Fruit fly (Drosophila melanogaster) whole organism, wandering third instar larva: Measurements from ENCODE around the gene oxt.

ENCODE experiments used
- Abd-B ChIP-seq: fragments of >200 bp; optimal IDR thresholded peaks from 2 replicates; lab custom pipeline; 2017; ENCODE audit warnings: missing biosample characterization, missing genetic modification characterization
- CG32264 ChIP-seq: fragments of 200-800 bp; sonication (Bioruptor generic); optimal IDR thresholded peaks from 2 replicates; lab custom pipeline; 2016; ENCODE audit warnings: missing biosample characterization, missing genetic modification characterization
- CG9705 ChIP-seq: fragments of 200-800 bp; sonication (Bioruptor generic); optimal IDR thresholded peaks from 2 replicates; lab custom pipeline; 2018; ENCODE audit warnings: missing biosample characterization, mild to moderate bottlenecking, missing genetic modification characterization
- CrebA ChIP-seq: fragments of 200-800 bp; sonication (Bioruptor generic); optimal IDR thresholded peaks from 2 replicates; lab custom pipeline; 2016; ENCODE audit warnings: missing biosample characterization, mild to moderate bottlenecking, missing genetic modification characterization, borderline replicate concordance
- Dfd ChIP-seq: fragments of >200 bp; optimal IDR thresholded peaks from 2 replicates; lab custom pipeline; 2017; ENCODE audit warnings: missing biosample characterization, missing genetic modification characterization
- Dif ChIP-seq: fragments of 200-275, 200-300 bp; sonication (Bioruptor generic); optimal IDR thresholded peaks from 2 replicates; lab custom pipeline; 2018; ENCODE audit warnings: missing biosample characterization, missing genetic modification characterization; ENCODE audit not compliant: partially characterized antibody
- GATAd ChIP-seq: sonication (Bioruptor generic); optimal IDR thresholded peaks from 2 replicates; lab custom pipeline; 2016; ENCODE audit warnings: missing biosample characterization, missing genetic modification characterization
- HLH106 ChIP-seq: fragments of 200-800 bp; optimal IDR thresholded peaks from 3 replicates; lab custom pipeline; 2019; ENCODE audit warnings: missing biosample characterization, mild to moderate bottlenecking, missing genetic modification characterization, moderate library complexity
- Hnf4 ChIP-seq: fragments of 200-800 bp; sonication (Bioruptor generic); optimal IDR thresholded peaks from 2 replicates; lab custom pipeline; 2016; ENCODE audit warnings: missing biosample characterization, mild to moderate bottlenecking, missing genetic modification characterization
- Hr78 ChIP-seq: fragments of >200 bp; optimal IDR thresholded peaks from 2 replicates; lab custom pipeline; 2017; ENCODE audit warnings: missing biosample characterization, missing genetic modification characterization
- Hr83 ChIP-seq: fragments of 200-300 bp; sonication (Bioruptor generic); optimal IDR thresholded peaks from 2 replicates; lab custom pipeline; 2016; ENCODE audit warnings: missing biosample characterization, mild to moderate bottlenecking, missing genetic modification characterization, moderate library complexity; ENCODE audit not compliant: poor library complexity, severe bottlenecking
- Jra ChIP-seq: sonication (Bioruptor generic); optimal IDR thresholded peaks from 2 replicates; lab custom pipeline; 2016; ENCODE audit warnings: missing biosample characterization, missing genetic modification characterization
- Mio ChIP-seq: sonication (Bioruptor generic); optimal IDR thresholded peaks from 2 replicates; lab custom pipeline; 2016; ENCODE audit warnings: missing biosample characterization, missing genetic modification characterization
- Myc ChIP-seq: fragments of >200 bp; optimal IDR thresholded peaks from 2 replicates; lab custom pipeline; 2017
- N ChIP-seq: fragments of >200 bp; optimal IDR thresholded peaks from 2 replicates; lab custom pipeline; 2018; ENCODE audit warnings: missing biosample characterization, missing external identifiers, missing genetic modification characterization
- OdsH ChIP-seq: fragments of 200-800 bp; sonication (Bioruptor generic); optimal IDR thresholded peaks from 2 replicates; lab custom pipeline; 2016; ENCODE audit warnings: missing biosample characterization, mild to moderate bottlenecking, missing genetic modification characterization
- Rel ChIP-seq, 2 experiments: fragments of 200-800 bp; sonication (Bioruptor generic) in 1 of 2; optimal IDR thresholded peaks; 2 replicates in 1 of 2; 3 replicates in 1 of 2; lab custom pipeline; 2016 to 2019; ENCODE audit warnings: mild to moderate bottlenecking in 2 of 2, missing biosample characterization in 2 of 2, missing genetic modification characterization in 2 of 2, moderate library complexity in 1 of 2
- Sp1 ChIP-seq: fragments of 200-800 bp; sonication (Bioruptor generic); optimal IDR thresholded peaks from 3 replicates; lab custom pipeline; 2019; ENCODE audit warnings: missing biosample characterization, mild to moderate bottlenecking, missing genetic modification characterization, moderate library complexity
- Vsx2 ChIP-seq: fragments of 200-300, 225-300 bp; sonication (Bioruptor generic); optimal IDR thresholded peaks from 2 replicates; lab custom pipeline; 2018; ENCODE audit warnings: missing biosample characterization, missing genetic modification characterization; ENCODE audit not compliant: partially characterized antibody
- br ChIP-seq: fragments of 200-800 bp; sonication (Bioruptor generic); optimal IDR thresholded peaks from 2 replicates; lab custom pipeline; 2016; ENCODE audit warnings: missing biosample characterization, missing genetic modification characterization
- brk ChIP-seq: fragments of 200-800 bp; sonication (Bioruptor generic); optimal IDR thresholded peaks from 2 replicates; lab custom pipeline; 2016; ENCODE audit warnings: missing biosample characterization, mild to moderate bottlenecking, missing genetic modification characterization
- dl ChIP-seq, 2 experiments: fragments of 175-275, 200-275 bp in 1 of 2; fragments of 200-275 bp in 1 of 2; sonication (Bioruptor generic); optimal IDR thresholded peaks; lab custom pipeline; 2018; ENCODE audit warnings: mild to moderate bottlenecking in 2 of 2, missing biosample characterization in 2 of 2, missing genetic modification characterization in 2 of 2, moderate library complexity in 2 of 2; ENCODE audit not compliant: partially characterized antibody in 2 of 2, insufficient read depth in 1 of 2
- dmrt93B ChIP-seq: fragments of 200-800 bp; sonication (Bioruptor generic); optimal IDR thresholded peaks from 2 replicates; lab custom pipeline; 2018; ENCODE audit warnings: missing biosample characterization, mild to moderate bottlenecking, missing genetic modification characterization
- dsf ChIP-seq: sonication (Bioruptor generic); optimal IDR thresholded peaks from 2 replicates; lab custom pipeline; 2016; ENCODE audit warnings: missing biosample characterization, missing genetic modification characterization, borderline replicate concordance
- ey ChIP-seq: fragments of 200-800 bp; sonication (Bioruptor generic); optimal IDR thresholded peaks from 2 replicates; lab custom pipeline; 2016; ENCODE audit warnings: missing biosample characterization, missing genetic modification characterization
- foxo ChIP-seq, 2 experiments: fragments of 200-800 bp; sonication (Bioruptor generic); optimal IDR thresholded peaks; 2 replicates in 1 of 2; 3 replicates in 1 of 2; lab custom pipeline; 2016 to 2017; ENCODE audit warnings: missing biosample characterization in 2 of 2, missing genetic modification characterization in 2 of 2
- fru ChIP-seq: fragments of 200-800 bp; sonication (Bioruptor generic); optimal IDR thresholded peaks from 3 replicates; lab custom pipeline; 2016; ENCODE audit warnings: missing biosample characterization, mild to moderate bottlenecking, missing genetic modification characterization
- h ChIP-seq: fragments of 200-800 bp; sonication (Bioruptor generic); optimal IDR thresholded peaks from 3 replicates; lab custom pipeline; 2016; ENCODE audit warnings: missing biosample characterization, mild to moderate bottlenecking, missing genetic modification characterization
- jim ChIP-seq: fragments of 175-275, 200-325 bp; sonication (Bioruptor generic); optimal IDR thresholded peaks from 2 replicates; lab custom pipeline; 2016; ENCODE audit warnings: missing biosample characterization, mild to moderate bottlenecking, missing genetic modification characterization
- lola ChIP-seq: fragments of >200 bp; optimal IDR thresholded peaks from 2 replicates; lab custom pipeline; 2017; ENCODE audit warnings: missing biosample characterization, missing genetic modification characterization
- pan ChIP-seq: fragments of >200 bp; optimal IDR thresholded peaks from 2 replicates; lab custom pipeline; 2017
- psq ChIP-seq: fragments of 200-800 bp; sonication (Bioruptor generic); optimal IDR thresholded peaks from 3 replicates; lab custom pipeline; 2017; ENCODE audit warnings: missing biosample characterization, mild to moderate bottlenecking, missing genetic modification characterization, moderate library complexity
- rgr ChIP-seq: fragments of 200-800 bp; sonication (Bioruptor generic); optimal IDR thresholded peaks from 3 replicates; lab custom pipeline; 2016; ENCODE audit warnings: missing biosample characterization, mild to moderate bottlenecking, missing genetic modification characterization
- sage ChIP-seq: fragments of 200-800 bp; sonication (Bioruptor generic); optimal IDR thresholded peaks from 2 replicates; lab custom pipeline; 2016; ENCODE audit warnings: missing biosample characterization, mild to moderate bottlenecking, missing genetic modification characterization
- sv ChIP-seq: fragments of 200-800 bp; sonication (Bioruptor generic); optimal IDR thresholded peaks from 3 replicates; lab custom pipeline; 2016; ENCODE audit warnings: missing biosample characterization, missing genetic modification characterization
- tai ChIP-seq: sonication (Bioruptor generic); optimal IDR thresholded peaks from 2 replicates; lab custom pipeline; 2016; ENCODE audit warnings: missing biosample characterization, missing genetic modification characterization
- usp ChIP-seq: fragments of >200 bp; optimal IDR thresholded peaks from 2 replicates; lab custom pipeline; 2017; ENCODE audit warnings: missing biosample characterization, missing genetic modification characterization
- woc ChIP-seq: sonication (Bioruptor generic); optimal IDR thresholded peaks from 2 replicates; lab custom pipeline; 2016; ENCODE audit warnings: missing biosample characterization, mild to moderate bottlenecking, missing genetic modification characterization

The oxt gene

dm6 chr3L:2261282-2261681 is 1.2 kb downstream of the oxt start:
- TF ChIP-seq Sp1 (no peak), N (GFP tag; lab: Kevin White, UChicago) (no peak), Hr78 (GFP tag; lab: Kevin White, UChicago) (no peak), fru (GFP tag; lab: Kevin White, UChicago) (no peak), Jra (GFP tag; lab: Kevin White, UChicago) (no peak), tai (GFP tag; lab: Kevin White, UChicago) (no peak), lola (no peak), GATAd (GFP tag; lab: Kevin White, UChicago) (no peak), psq (GFP tag; lab: Kevin White, UChicago) (no peak), HLH106 (tag; lab: Kevin White, UChicago) (no peak), pan (lab: Kevin White, UChicago) (no peak), woc (GFP tag; lab: Kevin White, UChicago) (no peak), dl (GFP tag; optimal IDR thresholded peaks at IDR 0.05; lab: Kevin White, UChicago; ENCODE audit: insufficient read depth in 1 of 2, partially characterized antibody in 2 of 2) (no peak), sv (GFP tag; lab: Kevin White, UChicago) (no peak)
- TF ChIP-seq, all 38 proteins: peak for 0

dm6 chr3L:2257412-2257862 is 5.0 kb downstream of the oxt start, which contains the start of the genes CG1275 and Elp5:
TSS of gene CG1275 (minus strand) at chr3L:2257423.
TSS of gene Elp5 (plus strand) at chr3L:2257456.
- TF ChIP-seq HLH106 (tag; lab: Kevin White, UChicago), result peak; percentile 99
- peak; percentile 97 for TF ChIP-seq OdsH (GFP tag; lab: Kevin White, UChicago)
- peak; percentile 97 for TF ChIP-seq fru (GFP tag; lab: Kevin White, UChicago)
- peak; percentile 91 for TF ChIP-seq Mio (GFP tag; lab: Kevin White, UChicago)
- TF ChIP-seq dsf (GFP tag; lab: Kevin White, UChicago), result no peak
- TF ChIP-seq woc (GFP tag; lab: Kevin White, UChicago), result peak; percentile 95
- no peak for TF ChIP-seq dl (GFP tag; optimal IDR thresholded peaks at IDR 0.05; lab: Kevin White, UChicago; ENCODE audit: insufficient read depth in 1 of 2, partially characterized antibody in 2 of 2)
- TF ChIP-seq CG9705 (GFP tag; lab: Kevin White, UChicago), result peak; percentile 97
- peak; percentile 91 to 98 for TF ChIP-seq foxo (GFP tag; optimal IDR thresholded peaks at IDR 0.05; lab: Kevin White, UChicago)
- peak; percentile 98 for TF ChIP-seq Sp1
- no peak for TF ChIP-seq usp (GFP tag; lab: Kevin White, UChicago)
- no peak for TF ChIP-seq CrebA
- TF ChIP-seq jim (GFP tag; lab: Kevin White, UChicago), result peak; percentile 85
- TF ChIP-seq sage (GFP tag; lab: Kevin White, UChicago), result peak; percentile 94
- TF ChIP-seq h, result peak; percentile 100
- no peak for TF ChIP-seq Dfd (GFP tag; lab: Kevin White, UChicago)
- no peak for TF ChIP-seq lola
- TF ChIP-seq Jra (GFP tag; lab: Kevin White, UChicago), result peak; percentile 97
- TF ChIP-seq N (GFP tag; lab: Kevin White, UChicago), result no peak
- peak; percentile 95 for TF ChIP-seq psq (GFP tag; lab: Kevin White, UChicago)
- TF ChIP-seq brk (GFP tag; lab: Kevin White, UChicago), result no peak
- peak; percentile 98 for TF ChIP-seq Hnf4 (GFP tag; lab: Kevin White, UChicago)
- no peak for TF ChIP-seq pan (lab: Kevin White, UChicago)
- TF ChIP-seq GATAd (GFP tag; lab: Kevin White, UChicago), result peak; percentile 95
- TF ChIP-seq br (GFP tag; lab: Kevin White, UChicago), result peak; percentile 99
- TF ChIP-seq Vsx2 (GFP tag; lab: Kevin White, UChicago), result no peak
- peak; percentile 95 for TF ChIP-seq dmrt93B (GFP tag; lab: Kevin White, UChicago)
- TF ChIP-seq Abd-B (GFP tag; lab: Kevin White, UChicago), result no peak
- peak; percentile 98 for TF ChIP-seq Hr83
- peak; percentile 96 for TF ChIP-seq sv (GFP tag; lab: Kevin White, UChicago)
- TF ChIP-seq Myc, result peak; percentile 31
- no peak for TF ChIP-seq Hr78 (GFP tag; lab: Kevin White, UChicago)
- peak; percentile 98 for TF ChIP-seq ey (GFP tag; lab: Kevin White, UChicago)
- TF ChIP-seq Dif (GFP tag; lab: Kevin White, UChicago), result no peak
- peak; percentile 96 for TF ChIP-seq CG32264 (GFP tag; lab: Kevin White, UChicago)
- TF ChIP-seq tai (GFP tag; lab: Kevin White, UChicago), result no peak
- peak; percentile 95 for TF ChIP-seq Rel (GFP tag; optimal IDR thresholded peaks at IDR 0.05; lab: Kevin White, UChicago)
- peak; percentile 94 for TF ChIP-seq Rel (tag; optimal IDR thresholded peaks at IDR 0.05; lab: Kevin White, UChicago)
- TF ChIP-seq rgr (GFP tag; lab: Kevin White, UChicago), result peak; percentile 99
- TF ChIP-seq, all 38 proteins: peak for 24
